Fruit fly (Drosophila melanogaster) whole organism, embryonic: ENCODE measurements around the gene CG9733.

Source experiments
- ATbp ChIP-seq: fragments of 200-800 bp; sonication (Bioruptor generic); optimal IDR thresholded peaks from 2 replicates; lab custom pipeline; 2017; ENCODE audit warnings: missing biosample characterization, mild to moderate bottlenecking, missing genetic modification characterization, missing genetic modification reagents
- BtbVII ChIP-seq: fragments of 200-800 bp; sonication (Bioruptor generic); optimal IDR thresholded peaks from 3 replicates; lab custom pipeline; 2017; ENCODE audit warnings: missing biosample characterization, mild to moderate bottlenecking, missing genetic modification characterization
- CG10274 ChIP-seq: fragments of 200-800 bp; sonication (Bioruptor generic); optimal IDR thresholded peaks from 3 replicates; lab custom pipeline; 2017; ENCODE audit warnings: missing biosample characterization, mild to moderate bottlenecking, missing genetic modification characterization
- CG11247 ChIP-seq: fragments of 200-800 bp; sonication (Bioruptor generic); IDR thresholded peaks from 2 replicates; pipeline ENCODE4 v1.3.6; 2022; ENCODE audit warnings: missing biosample characterization, missing genetic modification characterization
- CG11723 ChIP-seq: fragments of 200-800 bp; sonication (Bioruptor generic); optimal IDR thresholded peaks from 2 replicates; lab custom pipeline; 2017; ENCODE audit warnings: missing biosample characterization, mild to moderate bottlenecking, missing genetic modification characterization
- CG4328 ChIP-seq: fragments of 200-800 bp; sonication (Bioruptor generic); optimal IDR thresholded peaks from 3 replicates; lab custom pipeline; 2017; ENCODE audit warnings: missing biosample characterization, missing genetic modification reagents, missing genetic modification characterization
- CG7357 ChIP-seq: fragments of 200-800 bp; sonication (Bioruptor generic); IDR thresholded peaks from 3 replicates; pipeline ENCODE4 v1.3.6; 2022; ENCODE audit warnings: missing biosample characterization, missing genetic modification characterization
- CG8388 ChIP-seq: fragments of 200-800 bp; sonication (Bioruptor generic); optimal IDR thresholded peaks from 2 replicates; lab custom pipeline; 2019; ENCODE audit warnings: missing biosample characterization, mild to moderate bottlenecking, missing genetic modification characterization, moderate library complexity
- CG8944 ChIP-seq: fragments of 200-800 bp; sonication (Bioruptor generic); optimal IDR thresholded peaks from 3 replicates; lab custom pipeline; 2016; ENCODE audit warnings: missing biosample characterization, missing genetic modification characterization
- CrebB ChIP-seq: fragments of 200-800 bp; sonication (Bioruptor generic); optimal IDR thresholded peaks from 3 replicates; lab custom pipeline; 2018; ENCODE audit warnings: missing biosample characterization, mild to moderate bottlenecking, missing genetic modification characterization
- Doc2 ChIP-seq: fragments of 200-800 bp; sonication (Bioruptor generic); IDR thresholded peaks from 2 replicates; pipeline ENCODE4 v1.3.6; 2022; ENCODE audit warnings: missing biosample characterization, missing genetic modification characterization
- Dp ChIP-seq: fragments of 200-800 bp; sonication (Bioruptor generic); optimal IDR thresholded peaks from 2 replicates; lab custom pipeline; 2018; ENCODE audit warnings: missing biosample characterization, mild to moderate bottlenecking, missing genetic modification characterization, moderate library complexity
- E2f2 ChIP-seq: fragments of 200-800 bp; sonication (Bioruptor generic); IDR thresholded peaks from 2 replicates; pipeline ENCODE4 v1.3.6; 2022; ENCODE audit warnings: missing biosample characterization, missing genetic modification characterization
- MESR4 ChIP-seq: fragments of 200-800 bp; sonication (Bioruptor generic); optimal IDR thresholded peaks from 2 replicates; lab custom pipeline; 2018; ENCODE audit warnings: missing biosample characterization, mild to moderate bottlenecking, missing genetic modification characterization, moderate library complexity
- MTF-1 ChIP-seq: fragments of 200-800 bp; sonication (Bioruptor generic); optimal IDR thresholded peaks from 2 replicates; lab custom pipeline; 2018; ENCODE audit warnings: missing biosample characterization, mild to moderate bottlenecking, missing genetic modification characterization, borderline replicate concordance
- Pdp1 ChIP-seq, 2 experiments: fragments of 200-800 bp; sonication (Bioruptor generic); optimal IDR thresholded peaks; 3 replicates each; lab custom pipeline; 2016; ENCODE audit warnings: missing biosample characterization in 2 of 2, missing genetic modification characterization in 2 of 2, mild to moderate bottlenecking in 1 of 2, moderate library complexity in 1 of 2
- Side ChIP-seq: fragments of 200-800 bp; sonication (Bioruptor generic); optimal IDR thresholded peaks from 2 replicates; lab custom pipeline; 2016; ENCODE audit warnings: missing biosample characterization, missing genetic modification characterization
- Sox100B ChIP-seq: fragments of 200-800 bp; sonication (Bioruptor generic); optimal IDR thresholded peaks from 3 replicates; lab custom pipeline; 2018; ENCODE audit warnings: missing biosample characterization, mild to moderate bottlenecking, missing genetic modification characterization
- Stat92E ChIP-seq, 3 experiments: fragments of >200 bp in 2 of 3; fragments of 200-800 bp in 1 of 3; sonication (Bioruptor generic) in 1 of 3; optimal IDR thresholded peaks; 2 replicates each; lab custom pipeline; 2017 to 2019; ENCODE audit warnings: missing biosample characterization in 3 of 3, missing genetic modification characterization in 3 of 3, mild to moderate bottlenecking in 1 of 3, moderate library complexity in 1 of 3
- Trl ChIP-seq, 3 experiments: fragments of >200 bp in 2 of 3; fragments of 200-800 bp in 1 of 3; sonication (Bioruptor generic) in 1 of 3; optimal IDR thresholded peaks; 2 replicates in 1 of 3; 3 replicates in 2 of 3; lab custom pipeline; 2016 to 2017; ENCODE audit warnings: missing biosample characterization in 1 of 3, missing genetic modification characterization in 1 of 3
- Usf ChIP-seq: fragments of 200-800 bp; sonication (Bioruptor generic); optimal IDR thresholded peaks from 2 replicates; lab custom pipeline; 2017; ENCODE audit warnings: missing genotype, missing biosample characterization, missing genetic modification characterization
- aop ChIP-seq: fragments of 200-800 bp; sonication (Bioruptor generic); IDR thresholded peaks from 2 replicates; pipeline ENCODE4 v1.3.6; 2022; ENCODE audit warnings: missing biosample characterization, missing genetic modification characterization
- br ChIP-seq: fragments of >200 bp; optimal IDR thresholded peaks from 2 replicates; lab custom pipeline; 2017
- bsh ChIP-seq, 2 experiments: fragments of 200-800 bp; sonication (Bioruptor generic); optimal IDR thresholded peaks; 2 replicates each; lab custom pipeline; 2017 to 2018; ENCODE audit warnings: mild to moderate bottlenecking in 2 of 2, missing biosample characterization in 2 of 2, missing genetic modification characterization in 2 of 2, moderate library complexity in 1 of 2
- cato ChIP-seq: fragments of 200-800 bp; sonication (Bioruptor generic); optimal IDR thresholded peaks from 2 replicates; lab custom pipeline; 2016; ENCODE audit warnings: missing biosample characterization, missing genetic modification characterization, borderline replicate concordance
- chm ChIP-seq: fragments of 200-800 bp; sonication (Bioruptor generic); IDR thresholded peaks from 2 replicates; pipeline ENCODE4 v1.3.6; 2022; ENCODE audit warnings: missing biosample characterization, missing genetic modification characterization
- crp ChIP-seq, 2 experiments: fragments of 200-800 bp; sonication (Bioruptor generic); optimal IDR thresholded peaks; 2 replicates in 1 of 2; 3 replicates in 1 of 2; lab custom pipeline; 2017; ENCODE audit warnings: missing biosample characterization in 2 of 2, missing genetic modification characterization in 2 of 2, mild to moderate bottlenecking in 1 of 2, moderate library complexity in 1 of 2
- dati ChIP-seq: fragments of 200-800 bp; sonication (Bioruptor generic); IDR thresholded peaks from 2 replicates; pipeline ENCODE4 v1.3.6; 2022; ENCODE audit warnings: missing biosample characterization, missing genetic modification characterization
- gcm2 ChIP-seq: fragments of 200-800 bp; sonication (Bioruptor generic); optimal IDR thresholded peaks from 2 replicates; lab custom pipeline; 2016; ENCODE audit warnings: missing biosample characterization, missing genetic modification characterization
- hbn ChIP-seq: fragments of 200-800 bp; sonication (Bioruptor generic); IDR thresholded peaks from 2 replicates; pipeline ENCODE4 v1.3.6; 2022; ENCODE audit warnings: missing biosample characterization, missing genetic modification characterization; ENCODE audit not compliant: partially characterized antibody
- mld ChIP-seq: fragments of 200-800 bp; sonication (Bioruptor generic); IDR thresholded peaks from 3 replicates; pipeline ENCODE4 v1.3.6; 2022; ENCODE audit warnings: missing biosample characterization, missing genetic modification characterization; ENCODE audit not compliant: partially characterized antibody
- p53 ChIP-seq: fragments of 200-800 bp; sonication (Bioruptor generic); optimal IDR thresholded peaks from 2 replicates; lab custom pipeline; 2016; ENCODE audit warnings: missing biosample characterization, missing genetic modification characterization
- pho ChIP-seq: fragments of 200-800 bp; sonication (Bioruptor generic); optimal IDR thresholded peaks from 2 replicates; lab custom pipeline; 2016; ENCODE audit warnings: missing biosample characterization, missing genetic modification characterization
- pum ChIP-seq: fragments of 200-800 bp; sonication (Bioruptor generic); optimal IDR thresholded peaks from 2 replicates; lab custom pipeline; 2016; ENCODE audit warnings: missing biosample characterization, missing genetic modification characterization
- run ChIP-seq: fragments of 200-800 bp; sonication (Bioruptor generic); optimal IDR thresholded peaks from 3 replicates; lab custom pipeline; 2018; ENCODE audit warnings: missing biosample characterization, mild to moderate bottlenecking, missing genetic modification characterization
- scrt ChIP-seq: fragments of 200-800 bp; sonication (Bioruptor generic); optimal IDR thresholded peaks from 2 replicates; lab custom pipeline; 2018; ENCODE audit warnings: missing biosample characterization, mild to moderate bottlenecking, missing genetic modification characterization, moderate library complexity
- sna ChIP-seq: fragments of 200-800 bp; sonication (Bioruptor generic); IDR thresholded peaks from 2 replicates; pipeline ENCODE4 v1.3.6; 2022; ENCODE audit warnings: missing biosample characterization, missing genetic modification characterization; ENCODE audit not compliant: partially characterized antibody
- tap ChIP-seq: fragments of 200-800 bp; optimal IDR thresholded peaks from 3 replicates; lab custom pipeline; 2019; ENCODE audit warnings: missing biosample characterization, mild to moderate bottlenecking, missing genetic modification characterization, moderate library complexity
- tgo ChIP-seq: fragments of 200-800 bp; sonication (Bioruptor generic); IDR thresholded peaks from 3 replicates; pipeline ENCODE4 v1.3.6; 2022; ENCODE audit warnings: missing biosample characterization, missing genetic modification characterization
- usp ChIP-seq: fragments of >200 bp; optimal IDR thresholded peaks from 2 replicates; lab custom pipeline; 2017; ENCODE audit warnings: missing biosample characterization, missing genetic modification characterization
- wdn ChIP-seq: fragments of 200-800 bp; sonication (Bioruptor generic); IDR thresholded peaks from 2 replicates; pipeline ENCODE4 v1.3.6; 2022; ENCODE audit warnings: missing biosample characterization, missing genetic modification characterization

CG9733 gene

DNA sequence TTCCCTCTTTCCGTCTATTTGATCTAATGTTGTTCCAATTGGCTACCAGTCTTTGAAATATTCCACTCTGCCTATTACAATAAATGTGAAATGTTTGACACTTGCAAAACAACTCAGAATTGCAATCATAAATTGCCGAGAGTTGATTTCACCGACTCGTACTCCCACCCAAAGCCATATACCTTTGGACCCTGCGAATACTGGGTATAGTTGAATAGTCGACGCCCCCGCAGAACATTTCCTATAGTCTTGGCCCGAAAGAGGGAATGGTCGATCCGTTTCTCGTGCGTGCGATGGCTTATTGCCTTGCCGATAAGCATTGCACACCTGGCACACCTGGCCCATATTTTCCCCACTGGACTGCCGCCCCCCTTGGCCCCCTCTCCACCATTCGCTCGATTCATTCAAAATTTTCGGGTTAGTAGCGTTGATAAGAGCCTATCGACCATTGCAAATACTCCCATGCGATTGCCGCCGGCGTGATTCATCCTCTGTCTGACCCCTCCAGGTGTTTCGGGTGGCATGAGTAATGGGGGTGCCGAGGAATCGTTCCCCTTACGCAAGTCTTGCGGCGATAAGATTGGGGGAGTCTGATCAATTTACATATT, 46.3 kb downstream of the CG9733 start (continued):
- no peak for TF ChIP-seq E2f2
- TF ChIP-seq tgo (GFP tag; lab: Robert Waterston, UW), result no peak
- TF ChIP-seq Sox100B (GFP tag; lab: Kevin White, UChicago), result peak; percentile 13
- TF ChIP-seq Stat92E (GFP tag; optimal IDR thresholded peaks at IDR 0.05; lab: Kevin White, UChicago), result no peak
- 0 out of 2 replicates have a peak, but pooled peaks have one; percentile 26 for TF ChIP-seq wdn (GFP tag; lab: Robert Waterston, UW)
- TF ChIP-seq Pdp1 (GFP tag; optimal IDR thresholded peaks at IDR 0.05; lab: Kevin White, UChicago), result peak; percentile 29 to 80
- TF ChIP-seq gcm2 (GFP tag; lab: Kevin White, UChicago), result no peak
- no peak for TF ChIP-seq CG10274 (GFP tag; lab: Kevin White, UChicago)
- TF ChIP-seq mld, result no peak
- no peak for TF ChIP-seq CG4328 (GFP tag; lab: Kevin White, UChicago)
- TF ChIP-seq Side, result peak; percentile 33
- TF ChIP-seq run (tag; lab: Kevin White, UChicago), result no peak
- no peak for TF ChIP-seq BtbVII (GFP tag; lab: Kevin White, UChicago)
- 0 out of 3 replicates have a peak, but pooled peaks have one; percentile 23 for TF ChIP-seq CG7357 (GFP tag; lab: Robert Waterston, UW)
- TF ChIP-seq CG8388 (GFP tag; lab: Kevin White, UChicago), result peak; percentile 6
- TF ChIP-seq MESR4 (GFP tag; lab: Kevin White, UChicago), result no peak
- TF ChIP-seq dati (GFP tag; lab: Robert Waterston, UW), result no peak
- no peak for TF ChIP-seq Dp (GFP tag; lab: Kevin White, UChicago)
- no peak for TF ChIP-seq Doc2
- no peak for TF ChIP-seq p53 (GFP tag; lab: Kevin White, UChicago)
- no peak for TF ChIP-seq br (lab: Kevin White, UChicago)
- TF ChIP-seq scrt (GFP tag; lab: Kevin White, UChicago), result no peak
- TF ChIP-seq tap, result no peak
- TF ChIP-seq pho (GFP tag; lab: Kevin White, UChicago), result no peak
- TF ChIP-seq CG11723, result no peak
- no peak for TF ChIP-seq hbn (GFP tag; lab: Robert Waterston, UW)
- TF ChIP-seq pum (GFP tag; lab: Kevin White, UChicago), result no peak
- TF ChIP-seq Usf (GFP tag; lab: Kevin White, UChicago), result no peak
- TF ChIP-seq Trl (optimal IDR thresholded peaks at IDR 0.05; lab: Kevin White, UChicago), result no peak
- peak; percentile 5 for TF ChIP-seq Trl (GFP tag; optimal IDR thresholded peaks at IDR 0.05; lab: Kevin White, UChicago)
- TF ChIP-seq ATbp (GFP tag; lab: Kevin White, UChicago), result peak; percentile 17
- no peak for TF ChIP-seq aop (GFP tag; lab: Robert Waterston, UW)
- no peak for TF ChIP-seq sna (GFP tag; lab: Robert Waterston, UW)
- no peak for TF ChIP-seq CG11247
- TF ChIP-seq chm (GFP tag; lab: Robert Waterston, UW), result no peak
- no peak for TF ChIP-seq MTF-1 (GFP tag; lab: Kevin White, UChicago)
- no peak for TF ChIP-seq crp (GFP tag; optimal IDR thresholded peaks at IDR 0.05; lab: Kevin White, UChicago)
- no peak for TF ChIP-seq usp
- TF ChIP-seq CrebB (tag; lab: Kevin White, UChicago), result no peak
- TF ChIP-seq bsh (GFP tag; optimal IDR thresholded peaks at IDR 0.05; lab: Kevin White, UChicago), result no peak
- TF ChIP-seq cato, result no peak
- no peak for TF ChIP-seq CG8944
